Fruit fly (Drosophila melanogaster) whole organism, embryonic: ENCODE data around the gene Atg6.

Source experiments
- Bdp1 ChIP-seq: fragments of 200-800 bp; sonication (Bioruptor generic); optimal IDR thresholded peaks from 3 replicates; lab custom pipeline; 2016; ENCODE audit warnings: missing biosample characterization, missing genetic modification characterization
- Bgb ChIP-seq: fragments of 200-800 bp; sonication (Bioruptor generic); IDR thresholded peaks from 2 replicates; pipeline ENCODE4 v1.3.6; 2022; ENCODE audit warnings: missing biosample characterization, missing genetic modification characterization; ENCODE audit not compliant: partially characterized antibody
- CG10321 ChIP-seq: fragments of 200-800 bp; sonication (Bioruptor generic); IDR thresholded peaks from 2 replicates; pipeline ENCODE4 v1.3.6; 2022; ENCODE audit warnings: missing biosample characterization, missing genetic modification characterization
- CG10565 ChIP-seq: fragments of 200-800 bp; sonication (Bioruptor generic); optimal IDR thresholded peaks from 3 replicates; lab custom pipeline; 2016; ENCODE audit warnings: missing biosample characterization, mild to moderate bottlenecking, missing genetic modification characterization
- CG11093 ChIP-seq: fragments of 200-800 bp; sonication (Bioruptor generic); IDR thresholded peaks from 3 replicates; pipeline ENCODE4 v1.3.6; 2022; ENCODE audit warnings: missing biosample characterization, missing genetic modification characterization
- CG11456 ChIP-seq: fragments of 200-800 bp; sonication (Bioruptor generic); IDR thresholded peaks from 3 replicates; pipeline ENCODE4 v1.3.6; 2022; ENCODE audit warnings: missing biosample characterization, missing genetic modification characterization
- CG13296 ChIP-seq: fragments of 200-800 bp; sonication (Bioruptor generic); optimal IDR thresholded peaks from 3 replicates; lab custom pipeline; 2018; ENCODE audit warnings: missing biosample characterization, mild to moderate bottlenecking, missing genetic modification characterization
- CG14965 ChIP-seq: fragments of 200-800 bp; sonication (Bioruptor generic); optimal IDR thresholded peaks from 2 replicates; lab custom pipeline; 2016; ENCODE audit warnings: missing biosample characterization, missing genetic modification characterization, borderline replicate concordance
- CG17361 ChIP-seq: fragments of 200-800 bp; sonication (Bioruptor generic); IDR thresholded peaks from 3 replicates; pipeline ENCODE4 v1.3.6; 2022; ENCODE audit warnings: missing biosample characterization, missing genetic modification characterization
- CG17568 ChIP-seq: fragments of 200-800 bp; sonication (Bioruptor generic); optimal IDR thresholded peaks from 2 replicates; lab custom pipeline; 2018; ENCODE audit warnings: missing biosample characterization, mild to moderate bottlenecking, missing genetic modification characterization, moderate library complexity
- CG18011 ChIP-seq: fragments of 200-800 bp; sonication (Bioruptor generic); optimal IDR thresholded peaks from 2 replicates; lab custom pipeline; 2017; ENCODE audit warnings: missing biosample characterization, missing genetic modification characterization, mild to moderate bottlenecking, moderate library complexity, missing genotype
- CG31224 ChIP-seq: fragments of 200-800 bp; sonication (Bioruptor generic); IDR thresholded peaks from 2 replicates; pipeline ENCODE4 v1.3.6; 2022; ENCODE audit warnings: missing biosample characterization, missing genetic modification characterization
- CG31441 ChIP-seq: fragments of 200-800 bp; sonication (Bioruptor generic); IDR thresholded peaks from 2 replicates; pipeline ENCODE4 v1.3.6; 2022; ENCODE audit warnings: missing biosample characterization, missing genetic modification characterization
- CG32532 ChIP-seq: fragments of 200-800 bp; sonication (Bioruptor generic); IDR thresholded peaks from 2 replicates; pipeline ENCODE4 v1.3.6; 2022; ENCODE audit warnings: missing biosample characterization, missing genetic modification characterization
- CG4328 ChIP-seq: fragments of 200-800 bp; sonication (Bioruptor generic); optimal IDR thresholded peaks from 3 replicates; lab custom pipeline; 2017; ENCODE audit warnings: missing biosample characterization, missing genetic modification reagents, missing genetic modification characterization
- CG6654 ChIP-seq: fragments of 200-800 bp; sonication (Bioruptor generic); optimal IDR thresholded peaks from 2 replicates; lab custom pipeline; 2017; ENCODE audit warnings: missing biosample characterization, mild to moderate bottlenecking, missing genetic modification characterization
- CG6813 ChIP-seq: fragments of 200-800 bp; sonication (Bioruptor generic); optimal IDR thresholded peaks from 2 replicates; lab custom pipeline; 2017; ENCODE audit warnings: missing biosample characterization, missing genetic modification characterization, mild to moderate bottlenecking, moderate library complexity, missing genetic modification reagents
- CG7271 ChIP-seq: fragments of 200-800 bp; sonication (Bioruptor generic); optimal IDR thresholded peaks from 2 replicates; lab custom pipeline; 2018; ENCODE audit warnings: missing biosample characterization, mild to moderate bottlenecking, missing genetic modification characterization, moderate library complexity
- CG7357 ChIP-seq: fragments of 200-800 bp; sonication (Bioruptor generic); IDR thresholded peaks from 3 replicates; pipeline ENCODE4 v1.3.6; 2022; ENCODE audit warnings: missing biosample characterization, missing genetic modification characterization
- CG8089 ChIP-seq: fragments of 200-800 bp; sonication (Bioruptor generic); optimal IDR thresholded peaks from 3 replicates; lab custom pipeline; 2016; ENCODE audit warnings: missing biosample characterization, missing genetic modification characterization
- CG8281 ChIP-seq: fragments of 200-800 bp; sonication (Bioruptor generic); optimal IDR thresholded peaks from 2 replicates; lab custom pipeline; 2018; ENCODE audit warnings: missing biosample characterization, mild to moderate bottlenecking, missing genetic modification characterization, moderate library complexity
- CG9932 ChIP-seq: fragments of 200-800 bp; sonication (Bioruptor generic); IDR thresholded peaks from 2 replicates; pipeline ENCODE4 v1.3.6; 2022; ENCODE audit warnings: missing biosample characterization, missing genetic modification characterization
- Doc3 ChIP-seq: fragments of 200-800 bp; sonication (Bioruptor generic); IDR thresholded peaks from 3 replicates; pipeline ENCODE4 v1.3.6; 2022; ENCODE audit warnings: missing biosample characterization, missing genetic modification characterization; ENCODE audit not compliant: partially characterized antibody
- Hand ChIP-seq: fragments of 200-800 bp; sonication (Bioruptor generic); optimal IDR thresholded peaks from 2 replicates; lab custom pipeline; 2017; ENCODE audit warnings: mild to moderate bottlenecking, missing biosample characterization, missing genetic modification reagents, missing genetic modification characterization
- Hr51 ChIP-seq, 2 experiments: fragments of 200-800 bp; sonication (Bioruptor generic); optimal IDR thresholded peaks; 2 replicates in 1 of 2; 3 replicates in 1 of 2; lab custom pipeline; 2016 to 2018; ENCODE audit warnings: missing biosample characterization in 2 of 2, missing genetic modification characterization in 2 of 2, mild to moderate bottlenecking in 1 of 2, moderate library complexity in 1 of 2
- Hr78 ChIP-seq, 2 experiments: fragments of 200-800 bp in 1 of 2; fragments of >200 bp in 1 of 2; sonication (Bioruptor generic) in 1 of 2; optimal IDR thresholded peaks; 2 replicates each; lab custom pipeline; 2017 to 2019; ENCODE audit warnings: missing biosample characterization in 2 of 2, missing genetic modification characterization in 2 of 2, mild to moderate bottlenecking in 1 of 2, moderate library complexity in 1 of 2
- MESR4 ChIP-seq: fragments of 200-800 bp; sonication (Bioruptor generic); optimal IDR thresholded peaks from 2 replicates; lab custom pipeline; 2018; ENCODE audit warnings: missing biosample characterization, mild to moderate bottlenecking, missing genetic modification characterization, moderate library complexity
- NfI ChIP-seq: fragments of 200-800 bp; sonication (Bioruptor generic); optimal IDR thresholded peaks from 3 replicates; lab custom pipeline; 2018; ENCODE audit warnings: missing biosample characterization, mild to moderate bottlenecking, missing genetic modification characterization, moderate library complexity
- Six4 ChIP-seq: fragments of 200-800 bp; sonication (Bioruptor generic); optimal IDR thresholded peaks from 2 replicates; lab custom pipeline; 2016; ENCODE audit warnings: missing biosample characterization, missing genetic modification characterization
- Xrp1 ChIP-seq: fragments of 200-800 bp; sonication (Bioruptor generic); IDR thresholded peaks from 2 replicates; pipeline ENCODE4 v1.3.6; 2022; ENCODE audit warnings: missing biosample characterization, missing genetic modification characterization
- al ChIP-seq: fragments of 200-800 bp; sonication (Bioruptor generic); IDR thresholded peaks from 2 replicates; pipeline ENCODE4 v1.3.6; 2022; ENCODE audit warnings: missing biosample characterization, missing genetic modification characterization
- ap ChIP-seq: fragments of 200-800 bp; sonication (Bioruptor generic); IDR thresholded peaks from 2 replicates; pipeline ENCODE4 v1.3.6; 2022; ENCODE audit warnings: missing biosample characterization, missing genetic modification characterization
- cad ChIP-seq: fragments of >200 bp; optimal IDR thresholded peaks from 2 replicates; lab custom pipeline; 2017; ENCODE audit warnings: missing biosample characterization, missing genetic modification characterization
- chn ChIP-seq: fragments of 200-800 bp; sonication (Bioruptor generic); optimal IDR thresholded peaks from 2 replicates; lab custom pipeline; 2016; ENCODE audit warnings: missing biosample characterization, missing genetic modification characterization
- ci ChIP-seq: fragments of 200-800 bp; sonication (Bioruptor generic); IDR thresholded peaks from 3 replicates; pipeline ENCODE4 v1.3.6; 2022; ENCODE audit warnings: missing biosample characterization, missing genetic modification characterization
- danr ChIP-seq: fragments of 200-800 bp; sonication (Bioruptor generic); IDR thresholded peaks from 2 replicates; pipeline ENCODE4 v1.3.6; 2022; ENCODE audit warnings: missing biosample characterization, missing genetic modification characterization
- dimm ChIP-seq: fragments of 200-800 bp; sonication (Bioruptor generic); IDR thresholded peaks from 2 replicates; pipeline ENCODE4 v1.3.6; 2022; ENCODE audit warnings: missing biosample characterization, missing genetic modification characterization
- dysf ChIP-seq: fragments of 200-800 bp; sonication (Bioruptor generic); IDR thresholded peaks from 3 replicates; pipeline ENCODE4 v1.3.6; 2022; ENCODE audit warnings: missing biosample characterization, missing genetic modification characterization
- eve ChIP-seq, 2 experiments: fragments of >200 bp; optimal IDR thresholded peaks; 2 replicates each; lab custom pipeline; 2017; ENCODE audit warnings: missing biosample characterization in 2 of 2, missing genetic modification characterization in 2 of 2
- exex ChIP-seq: fragments of 200-800 bp; sonication (Bioruptor generic); optimal IDR thresholded peaks from 4 replicates; lab custom pipeline; 2018; ENCODE audit warnings: missing biosample characterization, mild to moderate bottlenecking, missing genetic modification characterization, moderate library complexity
- gfzf ChIP-seq: fragments of 200-800 bp; sonication (Bioruptor generic); optimal IDR thresholded peaks from 2 replicates; lab custom pipeline; 2016; ENCODE audit warnings: missing biosample characterization, mild to moderate bottlenecking, missing genetic modification characterization, moderate library complexity
- org-1 ChIP-seq: fragments of 200-800 bp; sonication (Bioruptor generic); optimal IDR thresholded peaks from 2 replicates; lab custom pipeline; 2017; ENCODE audit warnings: missing biosample characterization, missing genetic modification characterization
- rib ChIP-seq: fragments of 200-800 bp; sonication (Bioruptor generic); IDR thresholded peaks from 2 replicates; pipeline ENCODE4 v1.3.6; 2022; ENCODE audit warnings: missing biosample characterization, missing genetic modification characterization
- schlank ChIP-seq: fragments of 200-800 bp; sonication (Bioruptor generic); optimal IDR thresholded peaks from 2 replicates; lab custom pipeline; 2018; ENCODE audit warnings: missing biosample characterization, mild to moderate bottlenecking, missing genetic modification characterization
- sens-2 ChIP-seq: fragments of 200-800 bp; sonication (Bioruptor generic); IDR thresholded peaks from 2 replicates; pipeline ENCODE4 v1.3.6; 2022; ENCODE audit warnings: missing biosample characterization, missing genetic modification characterization
- sr ChIP-seq: fragments of 200-800 bp; sonication (Bioruptor generic); IDR thresholded peaks from 3 replicates; pipeline ENCODE4 v1.3.6; 2022; ENCODE audit warnings: missing biosample characterization, missing genetic modification characterization
- twi ChIP-seq: fragments of 200-800 bp; optimal IDR thresholded peaks from 2 replicates; lab custom pipeline; 2019; ENCODE audit warnings: missing biosample characterization, mild to moderate bottlenecking, missing genetic modification characterization, moderate library complexity
- unpg ChIP-seq: fragments of 200-800 bp; sonication (Bioruptor generic); optimal IDR thresholded peaks from 3 replicates; lab custom pipeline; 2018; ENCODE audit warnings: missing biosample characterization, mild to moderate bottlenecking, missing genetic modification characterization, moderate library complexity
- wek ChIP-seq: fragments of 200-800 bp; sonication (Bioruptor generic); optimal IDR thresholded peaks from 3 replicates; lab custom pipeline; 2018; ENCODE audit warnings: missing biosample characterization, mild to moderate bottlenecking, missing genetic modification characterization, moderate library complexity

The Atg6 gene

DNA sequence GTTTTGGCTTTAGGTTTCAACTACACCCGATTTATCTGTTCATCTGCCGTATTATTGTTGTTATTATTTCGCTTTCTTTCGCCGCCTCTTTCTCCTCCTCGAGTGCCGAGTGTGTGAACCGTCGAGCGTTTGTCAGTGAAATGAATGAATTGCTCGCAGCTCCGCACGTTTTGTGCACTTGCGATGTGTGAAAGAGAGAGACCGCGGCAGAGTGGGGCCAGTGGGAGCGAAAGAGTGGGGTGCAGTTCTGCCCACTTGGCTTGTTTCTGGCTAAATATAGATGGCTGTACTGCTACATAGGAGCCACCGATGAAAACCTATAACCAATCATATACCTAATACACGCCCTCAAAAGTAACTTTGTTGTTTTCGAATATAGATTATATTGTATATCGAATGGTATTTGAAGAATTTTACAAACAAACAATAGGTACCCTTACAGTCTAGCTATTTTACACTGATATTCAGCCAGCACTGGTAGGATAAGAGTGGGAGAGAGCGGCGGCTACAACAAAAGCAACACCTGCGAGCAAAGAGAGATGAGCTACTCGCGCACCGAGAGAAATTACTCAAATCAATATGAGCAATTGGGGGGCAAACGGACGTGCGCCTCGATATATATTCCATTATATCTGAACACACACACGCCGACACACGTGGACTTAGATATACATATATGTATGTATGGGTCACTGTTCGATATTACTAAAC is 44.0 kb downstream of the Atg6 start (continued):
- TF ChIP-seq CG8281 (tag; lab: Kevin White, UChicago) (no peak), CG18011 (GFP tag; lab: Kevin White, UChicago) (no peak), chn (GFP tag; lab: Kevin White, UChicago) (no peak), CG8089 (GFP tag; lab: Kevin White, UChicago) (no peak), wek (GFP tag; lab: Kevin White, UChicago) (no peak), Hr51 (GFP tag; optimal IDR thresholded peaks at IDR 0.05; lab: Kevin White, UChicago) (peak in 1 of 2 experiments; percentile 11), Hand (no peak), Xrp1 (GFP tag; lab: Robert Waterston, UW) (peak; percentile 45; the same call in 1 of the 2 replicates), CG11093 (GFP tag; lab: Robert Waterston, UW) (no peak), eve (GFP tag; optimal IDR thresholded peaks at IDR 0.05; lab: Kevin White, UChicago) (no peak), CG10565 (GFP tag; lab: Kevin White, UChicago) (no peak), CG7357 (GFP tag; lab: Robert Waterston, UW) (no peak), CG11456 (GFP tag; lab: Robert Waterston, UW) (0 out of 3 replicates have a peak, but pooled peaks have one; percentile 11), schlank (no peak), CG6654 (no peak), CG10321 (GFP tag; lab: Robert Waterston, UW) (no peak), al (GFP tag; lab: Robert Waterston, UW) (peak; percentile 29; the same call in 1 of the 2 replicates), NfI (GFP tag; lab: Kevin White, UChicago) (no peak), CG31224 (GFP tag; lab: Robert Waterston, UW) (no peak), CG17361 (peak; percentile 31; the same call in 1 of the 3 replicates), CG6813 (GFP tag; lab: Kevin White, UChicago) (no peak), Bgb (GFP tag; lab: Robert Waterston, UW) (peak; percentile 48; the same call in 1 of the 2 replicates), org-1 (no peak), exex (tag; lab: Kevin White, UChicago) (no peak), dysf (GFP tag; lab: Robert Waterston, UW) (peak; percentile 43; the same call in 1 of the 3 replicates), ap (GFP tag; lab: Robert Waterston, UW) (no peak), MESR4 (GFP tag; lab: Kevin White, UChicago) (no peak), sens-2 (GFP tag; lab: Robert Waterston, UW) (peak; percentile 33; the same call in 1 of the 2 replicates), CG9932 (no peak), dimm (GFP tag; lab: Robert Waterston, UW) (no peak), gfzf (GFP tag; lab: Kevin White, UChicago) (no peak), Doc3 (GFP tag; lab: Robert Waterston, UW) (no peak), ci (GFP tag; lab: Robert Waterston, UW) (peak; percentile 45; the same call in 2 of the 3 replicates), cad (no peak), sr (GFP tag; lab: Robert Waterston, UW) (no peak), danr (no peak), rib (GFP tag; lab: Robert Waterston, UW) (no peak), CG7271 (tag; lab: Kevin White, UChicago) (no peak), CG13296 (GFP tag; lab: Kevin White, UChicago) (no peak), CG32532 (GFP tag; lab: Robert Waterston, UW) (no peak), CG14965 (GFP tag; lab: Kevin White, UChicago) (no peak), unpg (GFP tag; lab: Kevin White, UChicago) (no peak), CG4328 (GFP tag; lab: Kevin White, UChicago) (no peak), Six4 (GFP tag; lab: Kevin White, UChicago) (no peak), twi (tag; lab: Kevin White, UChicago) (no peak), Hr78 (GFP tag; optimal IDR thresholded peaks at IDR 0.05; lab: Kevin White, UChicago) (no peak), CG31441 (GFP tag; lab: Robert Waterston, UW) (no peak), Bdp1 (no peak), CG17568 (GFP tag; lab: Kevin White, UChicago) (no peak)
